Worm (Caenorhabditis elegans) whole organism, L2 larva: ENCODE measurements around the gene C05D11.1.

ENCODE experiments used
- alr-1 ChIP-seq: fragments of 150-350 bp; optimal IDR thresholded peaks from 2 replicates; lab custom pipeline; 2014; ENCODE audit warnings: missing biosample characterization, missing genetic modification characterization
- aly-2 ChIP-seq: fragments of 150-350 bp; optimal IDR thresholded peaks from 2 replicates; lab custom pipeline; 2014; ENCODE audit warnings: missing biosample characterization, missing genetic modification characterization
- blmp-1 ChIP-seq: sonication (generic microtip); optimal IDR thresholded peaks from 2 replicates; lab custom pipeline; 2017; ENCODE audit warnings: missing genetic modification characterization, mild to moderate bottlenecking, missing compliant biosample characterization, antibody characterized with exemption, moderate library complexity; ENCODE audit not compliant: insufficient read depth
- elt-3 ChIP-seq: sonication (generic microtip); optimal IDR thresholded peaks from 2 replicates; lab custom pipeline; 2017; ENCODE audit warnings: missing biosample characterization, missing genetic modification characterization
- fos-1 ChIP-seq: fragments of 150-350 bp; optimal IDR thresholded peaks from 2 replicates; lab custom pipeline; 2014; ENCODE audit warnings: missing biosample characterization, missing genetic modification characterization
- lin-13 ChIP-seq: fragments of 150-350 bp; optimal IDR thresholded peaks from 2 replicates; lab custom pipeline; 2014; ENCODE audit warnings: missing biosample characterization, missing genetic modification reagents, missing genetic modification characterization
- nhr-129 ChIP-seq: fragments of 150-350 bp; optimal IDR thresholded peaks from 2 replicates; lab custom pipeline; 2014; ENCODE audit warnings: missing biosample characterization, missing genetic modification characterization
- nhr-237 ChIP-seq: fragments of 150-350 bp; optimal IDR thresholded peaks from 2 replicates; lab custom pipeline; 2014; ENCODE audit warnings: missing biosample characterization, missing genetic modification characterization
- nhr-77 ChIP-seq: fragments of 150-350 bp; optimal IDR thresholded peaks from 2 replicates; lab custom pipeline; 2014; ENCODE audit warnings: missing biosample characterization, missing genetic modification characterization
- sma-9 ChIP-seq, 2 experiments: fragments of 150-350 bp in 1 of 2; sonication (generic microtip) in 1 of 2; optimal IDR thresholded peaks; 2 replicates each; lab custom pipeline; 2014 to 2016; ENCODE audit warnings: missing genetic modification characterization in 2 of 2, mild to moderate bottlenecking in 1 of 2, missing biosample characterization in 1 of 2, missing compliant biosample characterization in 1 of 2, missing genetic modification reagents in 1 of 2, moderate library complexity in 1 of 2
- snpc-4 ChIP-seq: fragments of 150-350 bp; optimal IDR thresholded peaks from 2 replicates; lab custom pipeline; 2014; ENCODE audit warnings: missing biosample characterization, missing genetic modification characterization

- TF ChIP-seq aly-2 (no peak), nhr-77 (no peak), fos-1 (tag; lab: Kevin White, UChicago) (no peak), lin-13 (GFP tag; lab: Kevin White, UChicago) (no peak), alr-1 (tag; lab: Kevin White, UChicago) (no peak), blmp-1 (no peak), snpc-4 (tag; lab: Kevin White, UChicago) (no peak), sma-9 (GFP tag; optimal IDR thresholded peaks at IDR 0.05; lab: Kevin White, UChicago) (no peak), sma-9 (tag; optimal IDR thresholded peaks at IDR 0.05; lab: Kevin White, UChicago) (no peak), elt-3 (tag; lab: Kevin White, UChicago) (no peak), nhr-237 (tag; lab: Kevin White, UChicago) (no peak), nhr-129 (no peak)
Measured at ce11 chrIII:6478256-6479004, 42.0 kb downstream of the C05D11.1 start, which contains the start of gene zip-8.
